Fruit fly (Drosophila melanogaster): ENCODE data around the gene lsn.

The lsn gene

dm6 chr3R:21864992-21865391 lies at the start of gene lsn:
Gene lsn (plus strand): TSS chr3R:21865168.
- TF ChIP-seq CG9437 (GFP tag; optimal IDR thresholded peaks at IDR 0.05), result peak; percentile 100
- TF ChIP-seq CG15601 (tag; optimal IDR thresholded peaks at IDR 0.05), result peak; percentile 59
- TF ChIP-seq stwl (tag; optimal IDR thresholded peaks at IDR 0.05), result peak; percentile 8
- peak; percentile 57 for TF ChIP-seq Fer1 (GFP tag; optimal IDR thresholded peaks at IDR 0.05)
- TF ChIP-seq fd3F (GFP tag; optimal IDR thresholded peaks at IDR 0.05), result peak; percentile 59
- TF ChIP-seq CG17328 (GFP tag; IDR thresholded peaks at IDR 0.05), result peak; percentile 18; the same call in 1 of the 2 replicates
- peak; percentile 46 for TF ChIP-seq wek (GFP tag; optimal IDR thresholded peaks at IDR 0.05)
- peak; percentile 61 for TF ChIP-seq MESR4 (GFP tag; optimal IDR thresholded peaks at IDR 0.05)
- TF ChIP-seq crp (GFP tag; optimal IDR thresholded peaks at IDR 0.05), result peak; percentile 37 to 90
- peak; percentile 51 for TF ChIP-seq CG2202 (tag; optimal IDR thresholded peaks at IDR 0.05)
- peak in 1 of 2 experiments; percentile 16 for TF ChIP-seq Pdp1 (GFP tag; optimal IDR thresholded peaks at IDR 0.05)
- TF ChIP-seq pzg (GFP tag; optimal IDR thresholded peaks at IDR 0.05), result peak; percentile 42
- TF ChIP-seq CG10209 (GFP tag; optimal IDR thresholded peaks at IDR 0.05), result peak; percentile 25
- TF ChIP-seq sna (GFP tag; IDR thresholded peaks at IDR 0.05; ENCODE audit: partially characterized antibody), result 0 out of 2 replicates have a peak, but pooled peaks have one; percentile 20
- TF ChIP-seq ci (GFP tag; IDR thresholded peaks at IDR 0.05), result peak; percentile 53; the same call in 2 of the 3 replicates
- peak; percentile 45 for TF ChIP-seq CG1529 (GFP tag; optimal IDR thresholded peaks at IDR 0.05)
- TF ChIP-seq CG14014 (GFP tag; IDR thresholded peaks at IDR 0.05), result peak; percentile 51; the same call in 1 of the 2 replicates
- peak; percentile 40 for TF ChIP-seq CG3281 (GFP tag; optimal IDR thresholded peaks at IDR 0.05)
- no peak for TF ChIP-seq CG6272 (GFP tag; IDR thresholded peaks at IDR 0.05)
- TF ChIP-seq crol (GFP tag; IDR thresholded peaks at IDR 0.05), result no peak
- TF ChIP-seq unpg (GFP tag; optimal IDR thresholded peaks at IDR 0.05), result peak; percentile 44
- no peak for TF ChIP-seq abd-A (tag; optimal IDR thresholded peaks at IDR 0.05)
- TF ChIP-seq sug (tag; optimal IDR thresholded peaks at IDR 0.05), result peak; percentile 30
- TF ChIP-seq CG4617 (GFP tag; optimal IDR thresholded peaks at IDR 0.05; ENCODE audit: borderline replicate concordance), result peak; percentile 36
- TF ChIP-seq gsb-n (tag; optimal IDR thresholded peaks at IDR 0.05), result peak; percentile 63
- TF ChIP-seq CG10147 (GFP tag; optimal IDR thresholded peaks at IDR 0.05), result peak; percentile 14
- no peak for TF ChIP-seq Dll (GFP tag; IDR thresholded peaks at IDR 0.05; ENCODE audit: partially characterized antibody)
- TF ChIP-seq CG12769 (tag; optimal IDR thresholded peaks at IDR 0.05), result peak; percentile 41
- peak; percentile 30 for TF ChIP-seq Med (GFP tag)
- TF ChIP-seq CG17829 (tag; optimal IDR thresholded peaks at IDR 0.05), result peak; percentile 29
- TF ChIP-seq chm (GFP tag; IDR thresholded peaks at IDR 0.05), result no peak
- TF ChIP-seq BEAF-32 (GFP tag; optimal IDR thresholded peaks at IDR 0.05), result peak; percentile 13
- peak; percentile 65 for TF ChIP-seq sd (tag; optimal IDR thresholded peaks at IDR 0.05)
- peak; percentile 30 for TF ChIP-seq CG13296 (GFP tag; optimal IDR thresholded peaks at IDR 0.05)
- peak; percentile 26 for TF ChIP-seq CG4707 (GFP tag; optimal IDR thresholded peaks at IDR 0.05)
- TF ChIP-seq tx (GFP tag; optimal IDR thresholded peaks at IDR 0.05), result no peak
- peak; percentile 13 for TF ChIP-seq CG12391 (tag; optimal IDR thresholded peaks at IDR 0.05)
- peak; percentile 8 for TF ChIP-seq oc (tag; optimal IDR thresholded peaks at IDR 0.05)
- TF ChIP-seq dmrt11E (tag; optimal IDR thresholded peaks at IDR 0.05), result peak; percentile 18
- peak; percentile 32 for TF ChIP-seq CoRest (tag; optimal IDR thresholded peaks at IDR 0.05)
- TF ChIP-seq E2f2 (GFP tag; IDR thresholded peaks at IDR 0.05), result peak; percentile 84
- peak; percentile 73 for TF ChIP-seq CG17568 (GFP tag; optimal IDR thresholded peaks at IDR 0.05)
- peak; percentile 29 for TF ChIP-seq CG13424 (tag; optimal IDR thresholded peaks at IDR 0.05)
- peak; percentile 99 for TF ChIP-seq CG17186 (GFP tag; optimal IDR thresholded peaks at IDR 0.05)
- TF ChIP-seq HmgZ (tag; optimal IDR thresholded peaks at IDR 0.05), result peak; percentile 55
- TF ChIP-seq ewg (GFP tag; optimal IDR thresholded peaks at IDR 0.05), result peak; percentile 22
- TF ChIP-seq Awh (GFP tag; IDR thresholded peaks at IDR 0.05), result no peak
- TF ChIP-seq CG2712 (tag; optimal IDR thresholded peaks at IDR 0.05), result peak; percentile 2
